Worm (Caenorhabditis elegans) whole organism, late embryonic: ENCODE measurements around the gene col-97.

Experiments
- C38D4.7 ChIP-seq: fragments of 200-800 bp; sonication (Bioruptor generic); optimal IDR thresholded peaks from 2 replicates; lab custom pipeline; 2018; ENCODE audit warnings: mild to moderate bottlenecking, missing genetic modification characterization, moderate library complexity, missing compliant biosample characterization
- F13H6.1 ChIP-seq: sonication (generic microtip); optimal IDR thresholded peaks from 2 replicates; lab custom pipeline; 2016; ENCODE audit warnings: missing genetic modification characterization, missing compliant biosample characterization
- K02D7.2 ChIP-seq: sonication (generic microtip); optimal IDR thresholded peaks from 2 replicates; lab custom pipeline; 2017; ENCODE audit warnings: mild to moderate bottlenecking, missing genetic modification characterization, missing compliant biosample characterization
- Y22D7AL.16 ChIP-seq: sonication (generic microtip); optimal IDR thresholded peaks from 2 replicates; lab custom pipeline; 2016; ENCODE audit warnings: missing genetic modification characterization, missing compliant biosample characterization
- ahr-1 ChIP-seq: sonication (generic microtip); optimal IDR thresholded peaks from 2 replicates; lab custom pipeline; 2016; ENCODE audit warnings: missing genetic modification characterization, missing compliant biosample characterization
- ceh-14 ChIP-seq: sonication (generic microtip); optimal IDR thresholded peaks from 2 replicates; lab custom pipeline; 2016; ENCODE audit warnings: missing genotype, missing genetic modification characterization, missing compliant biosample characterization
- ceh-18 ChIP-seq: sonication (generic microtip); optimal IDR thresholded peaks from 2 replicates; lab custom pipeline; 2016; ENCODE audit warnings: missing genetic modification characterization, missing compliant biosample characterization
- ceh-2 ChIP-seq: sonication (generic microtip); optimal IDR thresholded peaks from 2 replicates; lab custom pipeline; 2016; ENCODE audit warnings: missing genotype, missing genetic modification characterization, missing compliant biosample characterization
- ceh-24 ChIP-seq: sonication (generic microtip); optimal IDR thresholded peaks from 2 replicates; lab custom pipeline; 2016; ENCODE audit warnings: mild to moderate bottlenecking, missing genetic modification characterization, missing compliant biosample characterization
- ceh-30 ChIP-seq: fragments of 150-350 bp; optimal IDR thresholded peaks from 2 replicates; lab custom pipeline; 2014; ENCODE audit warnings: missing biosample characterization, missing genetic modification characterization
- ceh-31 ChIP-seq: sonication (generic microtip); optimal IDR thresholded peaks from 2 replicates; lab custom pipeline; 2016; ENCODE audit warnings: missing genetic modification characterization, missing compliant biosample characterization
- ceh-34 ChIP-seq: sonication (generic microtip); optimal IDR thresholded peaks from 2 replicates; lab custom pipeline; 2016; ENCODE audit warnings: mild to moderate bottlenecking, missing genetic modification characterization, missing compliant biosample characterization
- ceh-45 ChIP-seq: fragments of 200-800 bp; sonication (Bioruptor generic); IDR thresholded peaks from 2 replicates; pipeline ENCODE4 v1.3.6; 2022; ENCODE audit warnings: missing genetic modification reagents, missing genetic modification characterization, missing compliant biosample characterization
- ceh-48 ChIP-seq: sonication (generic microtip); optimal IDR thresholded peaks from 2 replicates; lab custom pipeline; 2016; ENCODE audit warnings: missing genetic modification characterization, inconsistent platforms, missing compliant biosample characterization
- ceh-9 ChIP-seq: sonication (generic microtip); optimal IDR thresholded peaks from 2 replicates; lab custom pipeline; 2016; ENCODE audit warnings: mild to moderate bottlenecking, missing genetic modification characterization, inconsistent platforms, missing compliant biosample characterization
- che-1 ChIP-seq: sonication (generic microtip); optimal IDR thresholded peaks from 2 replicates; lab custom pipeline; 2016; ENCODE audit warnings: mild to moderate bottlenecking, missing genetic modification characterization, missing compliant biosample characterization
- dmd-4 ChIP-seq: sonication (generic microtip); optimal IDR thresholded peaks from 2 replicates; lab custom pipeline; 2016; ENCODE audit warnings: borderline replicate concordance, missing genetic modification characterization, missing compliant biosample characterization
- dve-1 ChIP-seq: sonication (generic microtip); optimal IDR thresholded peaks from 2 replicates; lab custom pipeline; 2017; ENCODE audit warnings: antibody characterized with exemption, mild to moderate bottlenecking, missing genetic modification characterization, missing compliant biosample characterization
- elt-2 ChIP-seq: sonication (generic microtip); optimal IDR thresholded peaks from 2 replicates; lab custom pipeline; 2016; ENCODE audit warnings: missing genetic modification reagents, missing genetic modification characterization, missing compliant biosample characterization
- eyg-1 ChIP-seq: sonication (generic microtip); optimal IDR thresholded peaks from 2 replicates; lab custom pipeline; 2016; ENCODE audit warnings: missing genotype, missing genetic modification characterization, missing compliant biosample characterization
- fkh-10 ChIP-seq: fragments of 150-350 bp; optimal IDR thresholded peaks from 2 replicates; lab custom pipeline; 2014; ENCODE audit warnings: missing biosample characterization, missing genetic modification reagents, missing genetic modification characterization
- fkh-6 ChIP-seq: sonication (generic microtip); optimal IDR thresholded peaks from 2 replicates; lab custom pipeline; 2016; ENCODE audit warnings: missing genetic modification characterization, missing compliant biosample characterization
- gmeb-2 ChIP-seq: sonication (generic microtip); optimal IDR thresholded peaks from 2 replicates; lab custom pipeline; 2016; ENCODE audit warnings: missing genetic modification characterization, inconsistent platforms, missing compliant biosample characterization
- hlh-15 ChIP-seq: sonication (generic microtip); optimal IDR thresholded peaks from 2 replicates; lab custom pipeline; 2016; ENCODE audit warnings: missing genetic modification characterization, missing compliant biosample characterization
- hlh-30 ChIP-seq: sonication (generic microtip); optimal IDR thresholded peaks from 2 replicates; lab custom pipeline; 2017; ENCODE audit warnings: antibody characterized with exemption, missing genetic modification characterization, missing compliant biosample characterization; ENCODE audit not compliant: insufficient read depth
- hlh-8 ChIP-seq: sonication (generic microtip); optimal IDR thresholded peaks from 2 replicates; lab custom pipeline; 2016; ENCODE audit warnings: missing genotype, missing genetic modification characterization, missing compliant biosample characterization
- lim-6 ChIP-seq: sonication (generic microtip); optimal IDR thresholded peaks from 2 replicates; lab custom pipeline; 2016; ENCODE audit warnings: missing genetic modification characterization, missing compliant biosample characterization
- lin-11 ChIP-seq: fragments of 200-800 bp; sonication (Bioruptor generic); optimal IDR thresholded peaks from 2 replicates; lab custom pipeline; 2018; ENCODE audit warnings: mild to moderate bottlenecking, missing genetic modification characterization, missing compliant biosample characterization
- pag-3 ChIP-seq: sonication (generic microtip); optimal IDR thresholded peaks from 2 replicates; lab custom pipeline; 2016; ENCODE audit warnings: missing compliant biosample characterization, missing genetic modification characterization, borderline replicate concordance
- pax-1 ChIP-seq: fragments of 150-350 bp; optimal IDR thresholded peaks from 2 replicates; lab custom pipeline; 2014; ENCODE audit warnings: missing biosample characterization, missing genetic modification characterization
- pha-2 ChIP-seq: sonication (generic microtip); optimal IDR thresholded peaks from 2 replicates; lab custom pipeline; 2017; ENCODE audit warnings: mild to moderate bottlenecking, missing genetic modification characterization, missing compliant biosample characterization
- pha-4 ChIP-seq: fragments of 150-350 bp; optimal IDR thresholded peaks from 2 replicates; lab custom pipeline; 2018; ENCODE audit warnings: missing biosample characterization, missing genetic modification reagents, missing genetic modification characterization
- rnt-1 ChIP-seq: sonication (generic microtip); optimal IDR thresholded peaks from 2 replicates; lab custom pipeline; 2016; ENCODE audit warnings: missing genetic modification characterization, missing compliant biosample characterization
- sdc-2 ChIP-seq: sonication (generic microtip); optimal IDR thresholded peaks from 2 replicates; lab custom pipeline; 2016; ENCODE audit warnings: missing genotype, missing genetic modification characterization, missing compliant biosample characterization
- sox-4 ChIP-seq: sonication (generic microtip); optimal IDR thresholded peaks from 2 replicates; lab custom pipeline; 2017; ENCODE audit warnings: mild to moderate bottlenecking, missing genetic modification characterization, inconsistent platforms, missing compliant biosample characterization
- tbx-2 ChIP-seq: sonication (generic microtip); optimal IDR thresholded peaks from 2 replicates; lab custom pipeline; 2016; ENCODE audit warnings: missing genetic modification characterization, missing compliant biosample characterization
- ttx-3 ChIP-seq: sonication (generic microtip); optimal IDR thresholded peaks from 2 replicates; lab custom pipeline; 2016; ENCODE audit warnings: missing genetic modification reagents, missing genetic modification characterization, missing compliant biosample characterization
- unc-55 ChIP-seq: sonication (generic microtip); optimal IDR thresholded peaks from 2 replicates; lab custom pipeline; 2017; ENCODE audit warnings: missing biosample characterization, missing genetic modification reagents, missing genetic modification characterization
- unc-86 ChIP-seq: sonication (generic microtip); optimal IDR thresholded peaks from 2 replicates; lab custom pipeline; 2016; ENCODE audit warnings: missing genetic modification characterization, missing compliant biosample characterization
- zip-5 ChIP-seq: sonication (generic microtip); optimal IDR thresholded peaks from 2 replicates; lab custom pipeline; 2016; ENCODE audit warnings: missing genetic modification characterization, missing compliant biosample characterization
- ztf-16 ChIP-seq: sonication (generic microtip); optimal IDR thresholded peaks from 2 replicates; lab custom pipeline; 2017; ENCODE audit warnings: missing genetic modification characterization, missing compliant biosample characterization

The col-97 gene

DNA sequence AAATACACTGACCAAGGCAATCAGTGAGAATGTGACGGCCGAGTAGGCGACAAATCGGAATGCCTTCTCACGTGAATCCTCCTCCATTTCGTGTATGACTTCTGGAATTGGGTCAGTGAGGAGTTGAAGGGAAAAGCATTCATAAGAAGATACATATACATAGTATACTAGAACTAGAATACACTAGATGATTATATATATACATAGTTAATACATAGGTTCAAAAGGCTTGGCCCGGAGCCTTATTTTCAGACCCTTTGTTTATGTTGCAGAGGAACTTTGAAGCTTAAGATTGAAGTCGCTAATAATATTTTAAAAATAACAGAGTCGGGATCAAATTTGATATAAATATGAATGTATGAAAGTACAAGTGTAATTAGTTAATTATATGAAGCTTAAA is at the start of gene col-97:
TSS of gene col-97 (minus strand) at position 101 of the 400 bp plus-strand sequence.
- TF ChIP-seq pha-2 (tag; lab: Kevin White, UChicago) (no peak), ceh-45 (GFP tag; lab: Robert Waterston, UW) (no peak), eyg-1 (tag; lab: Kevin White, UChicago) (no peak), ceh-24 (tag; lab: Kevin White, UChicago) (no peak), ceh-34 (tag; lab: Kevin White, UChicago) (no peak), ceh-9 (tag; lab: Kevin White, UChicago) (no peak), sdc-2 (tag; lab: Kevin White, UChicago) (no peak), fkh-6 (no peak), F13H6.1 (no peak), ztf-16 (no peak)

DNA sequence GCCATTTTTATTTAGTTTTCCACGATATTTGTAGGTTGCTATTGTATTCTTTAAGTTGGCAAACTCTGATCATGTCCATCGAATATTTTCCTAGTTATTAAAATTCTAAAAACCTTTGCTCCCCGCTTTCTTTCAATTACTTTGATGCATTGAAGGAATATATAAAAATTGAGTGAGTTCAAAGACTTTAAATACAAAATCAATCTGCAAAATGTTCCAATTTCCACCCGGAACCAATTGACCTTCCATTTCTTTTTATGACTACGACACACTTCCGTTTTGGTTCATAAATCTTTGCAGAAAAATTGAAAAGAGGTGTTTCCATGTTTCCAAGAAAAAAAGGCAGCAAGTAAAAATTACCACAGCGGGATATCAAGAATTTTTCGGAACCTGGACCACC is 46.2 kb upstream of the col-97 start, which contains the start of gene F54F12.2:
TSS of gene F54F12.2 (plus strand) at position 301 of the 400 bp plus-strand sequence.
- TF ChIP-seq fkh-6, result no peak
- TF ChIP-seq zip-5, result no peak

DNA sequence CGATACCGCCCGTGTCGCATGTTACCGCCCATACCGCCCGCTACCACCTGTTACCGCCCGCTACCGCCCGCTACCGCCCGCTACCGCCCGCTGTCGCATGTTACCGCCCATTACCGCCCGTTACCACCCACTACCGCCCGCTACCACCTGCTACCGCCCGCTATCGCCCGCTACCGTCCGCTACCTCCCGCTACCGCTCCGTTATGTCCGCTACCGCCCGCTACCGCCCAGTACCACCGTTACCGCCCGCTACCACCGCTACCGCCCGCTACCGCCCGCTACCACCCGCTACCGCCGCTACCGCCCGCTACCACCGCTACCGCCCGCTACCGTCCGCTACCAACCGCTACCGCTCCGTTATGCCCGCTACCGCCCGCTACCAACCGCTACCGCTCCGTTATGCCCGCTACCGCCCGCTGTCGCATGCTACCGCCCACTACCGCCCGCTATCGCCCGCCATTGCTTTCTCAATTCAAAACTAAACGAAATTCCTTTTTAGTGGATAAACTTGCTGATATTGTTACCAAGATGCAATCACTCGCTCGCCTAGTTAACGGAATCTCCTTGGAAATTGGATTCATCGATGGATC is 39.0 kb upstream of the col-97 start:
- TF ChIP-seq F13H6.1 (no peak), ceh-2 (tag; lab: Kevin White, UChicago) (no peak), sox-4 (tag; lab: Kevin White, UChicago) (peak; percentile 39), ceh-9 (tag; lab: Kevin White, UChicago) (no peak), C38D4.7 (GFP tag; lab: Kevin White, UChicago) (peak; percentile 13), dve-1 (tag; lab: Kevin White, UChicago) (no peak), eyg-1 (tag; lab: Kevin White, UChicago) (no peak), gmeb-2 (tag; lab: Kevin White, UChicago) (peak; percentile 8), hlh-8 (tag; lab: Kevin White, UChicago) (no peak), pag-3 (tag; lab: Kevin White, UChicago) (no peak), elt-2 (tag; lab: Kevin White, UChicago) (no peak), pax-1 (tag; lab: Kevin White, UChicago) (no peak), unc-55 (GFP tag; lab: Kevin White, UChicago) (no peak), fkh-6 (no peak), rnt-1 (no peak), sdc-2 (tag; lab: Kevin White, UChicago) (peak; percentile 10), unc-86 (no peak), ceh-30 (tag; lab: Kevin White, UChicago) (no peak), hlh-15 (tag; lab: Kevin White, UChicago) (no peak), lim-6 (peak; percentile 44), ceh-34 (tag; lab: Kevin White, UChicago) (no peak), ceh-31 (tag; lab: Kevin White, UChicago) (peak; percentile 15), ahr-1 (tag; lab: Kevin White, UChicago) (no peak), ceh-14 (tag; lab: Kevin White, UChicago) (no peak), K02D7.2 (tag; lab: Kevin White, UChicago) (peak; percentile 83), ztf-16 (no peak), hlh-30 (tag; lab: Kevin White, UChicago) (no peak)

DNA sequence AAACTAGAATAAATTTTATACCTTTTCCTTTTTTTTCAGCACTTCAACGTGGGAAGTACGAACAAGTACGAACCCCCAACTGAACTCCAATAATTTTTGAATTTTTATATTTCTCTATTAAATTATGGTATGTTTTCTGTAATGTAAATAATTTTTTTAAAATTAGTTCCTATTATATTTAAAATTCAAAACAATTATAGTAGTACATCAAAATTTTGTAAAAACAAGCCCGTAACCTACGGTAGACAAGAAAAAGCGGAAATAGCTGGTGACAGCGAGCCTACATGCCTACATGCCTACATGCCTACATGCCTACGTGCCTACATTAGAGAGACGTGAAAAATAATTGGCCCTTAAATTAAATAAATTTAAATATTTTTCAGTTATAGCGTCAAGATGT is 38.2 kb upstream of the col-97 start, which contains the start of gene F14F7.5:
TSS of gene F14F7.5 (plus strand) at position 301 of the 400 bp plus-strand sequence.
- TF ChIP-seq unc-55 (GFP tag; lab: Kevin White, UChicago), result no peak
- TF ChIP-seq zip-5, result no peak
- no peak for TF ChIP-seq ceh-24 (tag; lab: Kevin White, UChicago)
- TF ChIP-seq, all 69 proteins: peak for 0

DNA sequence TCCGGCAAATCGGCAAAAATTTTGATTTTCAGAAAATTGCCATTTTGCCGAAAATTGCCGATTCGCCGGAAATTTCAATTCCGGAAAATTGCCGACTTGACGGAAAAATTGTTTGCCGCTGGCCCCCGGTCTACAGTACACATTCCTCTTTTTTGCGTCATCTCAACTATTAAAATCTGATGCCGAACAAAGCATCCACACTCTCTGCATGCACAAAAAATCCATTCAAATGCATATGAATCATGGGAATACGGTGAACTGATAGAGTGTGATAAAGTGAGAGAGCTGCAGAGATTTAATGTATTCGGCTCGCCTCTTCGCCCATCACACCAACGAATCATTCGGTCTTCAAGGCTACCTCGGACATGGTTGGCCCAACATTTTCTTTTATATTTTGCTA is 37.0 kb upstream of the col-97 start, which contains the start of gene F14F7.7:
TSS of gene F14F7.7 (plus strand) at position 354 of the 400 bp plus-strand sequence.
- no peak for TF ChIP-seq ceh-18
- TF ChIP-seq dve-1 (tag; lab: Kevin White, UChicago), result no peak
- no peak for TF ChIP-seq ttx-3 (tag; lab: Kevin White, UChicago)
- TF ChIP-seq fkh-10 (GFP tag; lab: Kevin White, UChicago), result no peak
- TF ChIP-seq ceh-48 (tag; lab: Kevin White, UChicago), result no peak
- no peak for TF ChIP-seq ceh-24 (tag; lab: Kevin White, UChicago)
- TF ChIP-seq dmd-4 (tag; lab: Kevin White, UChicago), result no peak
- TF ChIP-seq che-1 (tag; lab: Kevin White, UChicago), result no peak
- TF ChIP-seq Y22D7AL.16, result no peak
- no peak for TF ChIP-seq pha-4
- no peak for TF ChIP-seq tbx-2 (tag; lab: Kevin White, UChicago)
- TF ChIP-seq lin-11, result no peak
- no peak for TF ChIP-seq rnt-1
- TF ChIP-seq eyg-1 (tag; lab: Kevin White, UChicago), result no peak
- TF ChIP-seq pag-3 (tag; lab: Kevin White, UChicago), result no peak
- TF ChIP-seq hlh-8 (tag; lab: Kevin White, UChicago), result no peak
- TF ChIP-seq ceh-14 (tag; lab: Kevin White, UChicago), result no peak
